Fruit fly (Drosophila melanogaster): ENCODE measurements around the gene vri.

Gene vri

DNA sequence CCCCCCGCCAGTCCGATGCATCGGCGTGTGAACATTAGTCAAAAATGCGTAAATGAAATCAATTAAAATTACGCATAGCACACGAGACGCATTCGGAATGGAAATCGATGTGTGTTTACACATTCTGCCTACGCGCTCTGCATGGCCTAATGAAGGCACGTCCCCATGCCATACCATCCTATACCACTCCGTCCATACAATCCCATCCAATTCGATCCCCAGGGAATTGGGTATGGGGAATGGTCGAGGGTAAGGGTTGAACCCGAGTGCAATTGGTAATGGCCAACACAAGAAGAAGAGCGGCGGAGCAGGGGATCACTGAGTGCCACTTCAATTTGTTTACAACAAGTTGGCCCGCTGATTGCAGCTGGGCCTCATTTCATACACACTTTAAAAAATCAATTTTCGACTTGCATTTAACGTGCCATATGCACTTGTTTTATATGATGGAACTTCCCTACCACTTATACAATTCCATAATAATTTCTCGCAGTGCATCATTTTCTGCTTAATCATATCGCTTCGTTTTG is 43.3 kb upstream of the vri start (continued):
- TF ChIP-seq Kr (GFP tag; optimal IDR thresholded peaks at IDR 0.05) (no peak), Hmr (GFP tag; optimal IDR thresholded peaks at IDR 0.05) (no peak), Hr51 (GFP tag; optimal IDR thresholded peaks at IDR 0.05) (peak in 1 of 2 experiments; percentile 15), Elba2 (GFP tag; optimal IDR thresholded peaks at IDR 0.05) (no peak), mam (GFP tag; optimal IDR thresholded peaks at IDR 0.05) (no peak), CG13296 (GFP tag; optimal IDR thresholded peaks at IDR 0.05) (no peak), nerfin-2 (GFP tag; IDR thresholded peaks at IDR 0.05; ENCODE audit: partially characterized antibody) (no peak), CG11560 (tag; IDR thresholded peaks at IDR 0.05) (no peak), CG2120 (GFP tag; optimal IDR thresholded peaks at IDR 0.05) (no peak), Dip2 (GFP tag; IDR thresholded peaks at IDR 0.05) (no peak), Atf3 (GFP tag; optimal IDR thresholded peaks at IDR 0.05) (no peak), CG11093 (GFP tag; IDR thresholded peaks at IDR 0.05) (no peak), CG3407 (GFP tag; optimal IDR thresholded peaks at IDR 0.05) (peak; percentile 9), CG4328 (GFP tag; optimal IDR thresholded peaks at IDR 0.05) (no peak), CG14965 (GFP tag; optimal IDR thresholded peaks at IDR 0.05; ENCODE audit: borderline replicate concordance) (no peak), sqz (GFP tag; optimal IDR thresholded peaks at IDR 0.05) (no peak), CG18764 (GFP tag; optimal IDR thresholded peaks at IDR 0.05) (no peak), CG9817 (tag; optimal IDR thresholded peaks at IDR 0.05) (no peak), lab (GFP tag; optimal IDR thresholded peaks at IDR 0.05) (peak; percentile 13), tap (tag; optimal IDR thresholded peaks at IDR 0.05) (no peak), Nf-YA (GFP tag; IDR thresholded peaks at IDR 0.05) (no peak), trem (tag; optimal IDR thresholded peaks at IDR 0.05) (peak; percentile 54), Oli (tag; optimal IDR thresholded peaks at IDR 0.05) (peak; percentile 30), HLHmδ (GFP tag; optimal IDR thresholded peaks at IDR 0.05) (no peak), Sin3A (optimal IDR thresholded peaks at IDR 0.05) (no peak), CG11696 (GFP tag; IDR thresholded peaks at IDR 0.05) (no peak), CG1792 (GFP tag; optimal IDR thresholded peaks at IDR 0.05) (no peak), CG9609 (GFP tag; optimal IDR thresholded peaks at IDR 0.05) (no peak), CG6683 (GFP tag; optimal IDR thresholded peaks at IDR 0.05) (no peak), CG10462 (GFP tag; optimal IDR thresholded peaks at IDR 0.05) (peak; percentile 9), dimm (GFP tag; IDR thresholded peaks at IDR 0.05) (no peak), Jarid2 (GFP tag; optimal IDR thresholded peaks at IDR 0.05) (no peak), sna (GFP tag; IDR thresholded peaks at IDR 0.05; ENCODE audit: partially characterized antibody) (no peak), CG33213 (GFP tag; optimal IDR thresholded peaks at IDR 0.05) (no peak), Hmx (GFP tag; optimal IDR thresholded peaks at IDR 0.05) (no peak), crol (GFP tag; IDR thresholded peaks at IDR 0.05) (no peak), CG4404 (GFP tag; IDR thresholded peaks at IDR 0.05) (no peak), eve (GFP tag; optimal IDR thresholded peaks at IDR 0.05) (no peak), E2f1 (GFP tag; IDR thresholded peaks at IDR 0.05) (no peak; the same call in 1 of the 2 replicates), emc (GFP tag; optimal IDR thresholded peaks at IDR 0.05) (no peak), Scr (GFP tag; IDR thresholded peaks at IDR 0.05; ENCODE audit: partially characterized antibody) (no peak), Hr39 (optimal IDR thresholded peaks at IDR 0.05) (no peak), ci (GFP tag; IDR thresholded peaks at IDR 0.05) (peak; percentile 79), CG12299 (tag; optimal IDR thresholded peaks at IDR 0.05) (no peak), CG12769 (tag; optimal IDR thresholded peaks at IDR 0.05) (peak; percentile 78), Adf1 (GFP tag; IDR thresholded peaks at IDR 0.05) (no peak), bsh (GFP tag; optimal IDR thresholded peaks at IDR 0.05) (peak in 1 of 2 experiments; percentile 69), knrl (GFP tag; IDR thresholded peaks at IDR 0.05; ENCODE audit: partially characterized antibody) (no peak), gsb (GFP tag; IDR thresholded peaks at IDR 0.05) (no peak), gcm (GFP tag; optimal IDR thresholded peaks at IDR 0.05) (no peak), pb (GFP tag; optimal IDR thresholded peaks at IDR 0.05) (no peak), CG8924 (tag; optimal IDR thresholded peaks at IDR 0.05) (peak; percentile 48)

Measured in whole organism, embryonic.